Worm (Caenorhabditis elegans) whole organism, L3 larva: ENCODE results near the gene paa-1.

Experiments used
- R02D3.7 ChIP-seq: fragments of 150-350 bp; optimal IDR thresholded peaks from 2 replicates; lab custom pipeline; 2014; ENCODE audit warnings: missing biosample characterization, missing genetic modification characterization
- ZK546.5 ChIP-seq: sonication (generic microtip); optimal IDR thresholded peaks from 2 replicates; lab custom pipeline; 2017; ENCODE audit warnings: missing biosample characterization, missing genetic modification characterization
- aly-2 ChIP-seq: fragments of 150-350 bp; optimal IDR thresholded peaks from 2 replicates; lab custom pipeline; 2014; ENCODE audit warnings: missing biosample characterization, missing genetic modification characterization
- ama-1 ChIP-seq: fragments of 150-350 bp; optimal IDR thresholded peaks from 2 replicates; lab custom pipeline; 2018
- ceh-16 ChIP-seq: sonication (generic microtip); optimal IDR thresholded peaks from 2 replicates; lab custom pipeline; 2017; ENCODE audit warnings: missing biosample characterization, missing genetic modification characterization
- ceh-82 ChIP-seq: fragments of 150-350 bp; optimal IDR thresholded peaks from 2 replicates; lab custom pipeline; 2014; ENCODE audit warnings: missing biosample characterization, missing genetic modification characterization
- ceh-9 ChIP-seq: sonication (generic microtip); optimal IDR thresholded peaks from 2 replicates; lab custom pipeline; 2018; ENCODE audit warnings: missing biosample characterization, missing genetic modification characterization
- daf-12 ChIP-seq: fragments of 150-350 bp; optimal IDR thresholded peaks from 2 replicates; lab custom pipeline; 2014; ENCODE audit warnings: missing biosample characterization, missing genetic modification reagents, missing genetic modification characterization
- egl-27 ChIP-seq: sonication (generic microtip); optimal IDR thresholded peaks from 4 replicates; lab custom pipeline; 2017; ENCODE audit warnings: missing biosample characterization, missing genetic modification reagents, missing genetic modification characterization
- elt-1 ChIP-seq: fragments of 150-350 bp; optimal IDR thresholded peaks from 2 replicates; lab custom pipeline; 2014; ENCODE audit warnings: missing biosample characterization, missing genetic modification characterization
- elt-2 ChIP-seq: sonication (generic microtip); optimal IDR thresholded peaks from 2 replicates; lab custom pipeline; 2016; ENCODE audit warnings: missing genetic modification reagents, mild to moderate bottlenecking, missing genetic modification characterization, missing compliant biosample characterization
- fkh-10 ChIP-seq: sonication (generic microtip); optimal IDR thresholded peaks from 2 replicates; lab custom pipeline; 2017; ENCODE audit warnings: missing biosample characterization, missing genetic modification reagents, missing genetic modification characterization
- hmg-11 ChIP-seq: sonication (generic microtip); optimal IDR thresholded peaks from 2 replicates; lab custom pipeline; 2016; ENCODE audit warnings: missing genetic modification characterization, missing compliant biosample characterization
- lin-15B ChIP-seq: fragments of 150-350 bp; optimal IDR thresholded peaks from 2 replicates; lab custom pipeline; 2014; ENCODE audit warnings: missing biosample characterization, missing genetic modification characterization
- lin-39 ChIP-seq: fragments of 150-350 bp; optimal IDR thresholded peaks from 2 replicates; lab custom pipeline; 2018; ENCODE audit warnings: missing biosample characterization, missing genetic modification reagents, missing genetic modification characterization
- lsy-12 ChIP-seq: sonication (generic microtip); optimal IDR thresholded peaks from 2 replicates; lab custom pipeline; 2016; ENCODE audit warnings: mild to moderate bottlenecking, missing genetic modification characterization, missing compliant biosample characterization
- mml-1 ChIP-seq: fragments of 150-350 bp; sonication (generic microtip); optimal IDR thresholded peaks from 3 replicates; lab custom pipeline; 2014; ENCODE audit warnings: missing biosample characterization, missing genetic modification characterization
- nfya-1 ChIP-seq: sonication (generic microtip); optimal IDR thresholded peaks from 2 replicates; lab custom pipeline; 2017; ENCODE audit warnings: missing genetic modification characterization, mild to moderate bottlenecking, missing compliant biosample characterization, antibody characterized with exemption, moderate library complexity; ENCODE audit not compliant: insufficient read depth
- nhr-11 ChIP-seq: fragments of 150-350 bp; optimal IDR thresholded peaks from 2 replicates; lab custom pipeline; 2014; ENCODE audit warnings: missing biosample characterization, missing genetic modification characterization
- nhr-23 ChIP-seq: fragments of 150-350 bp; optimal IDR thresholded peaks from 2 replicates; lab custom pipeline; 2014; ENCODE audit warnings: missing biosample characterization, missing genetic modification reagents, missing genetic modification characterization
- nhr-25 ChIP-seq: sonication (generic microtip); optimal IDR thresholded peaks from 2 replicates; lab custom pipeline; 2017; ENCODE audit warnings: missing biosample characterization, missing genetic modification characterization
- nhr-43 ChIP-seq: sonication (generic microtip); optimal IDR thresholded peaks from 2 replicates; lab custom pipeline; 2016; ENCODE audit warnings: mild to moderate bottlenecking, missing genetic modification characterization, missing compliant biosample characterization; ENCODE audit not compliant: poor library complexity, severe bottlenecking
- nhr-67 ChIP-seq: fragments of 150-350 bp; optimal IDR thresholded peaks from 2 replicates; lab custom pipeline; 2014; ENCODE audit warnings: missing biosample characterization, missing genetic modification characterization
- nhr-76 ChIP-seq: fragments of 150-350 bp; sonication (generic microtip); optimal IDR thresholded peaks from 5 replicates; lab custom pipeline; 2014; ENCODE audit warnings: missing biosample characterization, missing genetic modification characterization
- nhr-77 ChIP-seq: fragments of 150-350 bp; optimal IDR thresholded peaks from 2 replicates; lab custom pipeline; 2014; ENCODE audit warnings: missing biosample characterization, missing genetic modification characterization
- pha-4 ChIP-seq: fragments of 150-350 bp; optimal IDR thresholded peaks from 2 replicates; lab custom pipeline; 2014; ENCODE audit warnings: missing biosample characterization, missing genetic modification reagents, missing genetic modification characterization
- sea-2 ChIP-seq: fragments of 150-350 bp; sonication (generic microtip); optimal IDR thresholded peaks from 4 replicates; lab custom pipeline; 2014; ENCODE audit warnings: missing biosample characterization, missing genetic modification reagents, missing genetic modification characterization
- skn-1 ChIP-seq: fragments of 150-350 bp; optimal IDR thresholded peaks from 2 replicates; lab custom pipeline; 2014; ENCODE audit warnings: missing biosample characterization, missing genetic modification characterization
- unc-39 ChIP-seq: sonication (generic microtip); optimal IDR thresholded peaks from 4 replicates; lab custom pipeline; 2017; ENCODE audit warnings: missing biosample characterization, missing genetic modification characterization
- unc-62 ChIP-seq: fragments of 150-350 bp; sonication (generic microtip); optimal IDR thresholded peaks from 4 replicates; lab custom pipeline; 2014; ENCODE audit warnings: missing biosample characterization, missing genetic modification reagents, missing genetic modification characterization

Gene paa-1

DNA sequence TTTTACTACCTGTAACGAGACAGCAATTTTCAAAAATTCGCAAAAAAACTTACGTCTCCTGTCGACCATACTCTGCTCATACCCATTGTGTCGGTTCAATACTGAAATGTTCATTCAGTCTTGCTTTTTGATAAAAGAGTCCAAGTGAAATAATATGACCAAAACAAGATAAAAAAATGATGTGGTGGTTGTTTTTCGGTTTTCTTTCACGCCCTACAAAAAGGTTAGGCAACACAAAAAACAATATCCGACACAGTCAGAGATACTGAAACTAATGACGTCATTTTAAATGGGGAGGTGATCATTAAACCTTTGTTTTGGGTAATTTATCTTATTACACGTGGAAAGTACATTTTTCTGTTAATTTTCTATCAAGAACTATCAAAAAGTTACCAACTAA is 44.6 kb downstream of the paa-1 start, which contains the start of gene R02F2.8:
R02F2.8 (minus strand) TSS at position 101 of the 400 bp plus-strand sequence.
- TF ChIP-seq nhr-76 (tag; lab: Kevin White, UChicago) (no peak), pha-4 (tag; lab: Kevin White, UChicago) (no peak), lin-39 (no peak), nhr-77 (tag; lab: Kevin White, UChicago) (no peak), nhr-25 (no peak), mml-1 (tag; lab: Kevin White, UChicago) (no peak), nhr-67 (tag; lab: Kevin White, UChicago) (no peak), skn-1 (tag; lab: Kevin White, UChicago) (no peak), unc-62 (GFP tag; lab: Kevin White, UChicago) (no peak)

- TF ChIP-seq lin-15B (peak; percentile 54), unc-39 (tag; lab: Kevin White, UChicago) (no peak), nhr-25 (peak; percentile 0), ceh-16 (tag; lab: Kevin White, UChicago) (no peak), elt-2 (tag; lab: Kevin White, UChicago) (no peak), hmg-11 (no peak), nfya-1 (tag; lab: Kevin White, UChicago) (no peak), fkh-10 (GFP tag; lab: Kevin White, UChicago) (no peak), ZK546.5 (tag; lab: Kevin White, UChicago) (no peak), ceh-9 (tag; lab: Kevin White, UChicago) (no peak), sea-2 (no peak), mml-1 (tag; lab: Kevin White, UChicago) (no peak), ama-1 (lab: Kevin White, UChicago) (no peak), egl-27 (tag; lab: Kevin White, UChicago) (no peak), R02D3.7 (tag; lab: Kevin White, UChicago) (peak; percentile 96), nhr-23 (tag; lab: Kevin White, UChicago) (peak; percentile 67), lsy-12 (no peak)
Measured at ce11 chrIII:5498973-5499372, 48.4 kb downstream of the paa-1 start, which contains the start of gene R02F2.9. Gene R02F2.9, plus strand, starts transcription at chrIII:5499190.

- TF ChIP-seq nhr-77 (tag; lab: Kevin White, UChicago) (no peak), daf-12 (tag; lab: Kevin White, UChicago) (no peak), sea-2 (no peak), fkh-10 (GFP tag; lab: Kevin White, UChicago) (no peak), aly-2 (tag; lab: Kevin White, UChicago) (no peak)
Measured at ce11 chrIII:5499942-5500341, 49.4 kb downstream of the paa-1 start.

DNA sequence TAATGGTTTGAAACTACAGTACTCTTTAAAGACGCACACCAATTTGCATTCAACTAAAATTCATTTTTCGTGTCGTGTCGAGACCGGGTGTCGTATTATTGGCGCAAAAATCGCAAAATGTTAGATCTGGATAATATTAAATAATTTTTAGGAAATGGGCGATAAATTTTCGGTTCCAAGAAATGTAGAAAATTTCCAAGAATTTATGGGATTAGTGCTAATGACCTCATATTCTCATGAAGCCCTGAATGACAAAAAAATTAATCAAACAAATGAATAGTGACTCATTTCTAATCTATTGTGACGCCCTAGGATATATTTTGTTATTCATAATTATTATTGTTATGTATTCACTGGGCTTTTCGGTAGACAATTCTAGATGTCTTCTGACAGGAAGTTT is 50.2 kb downstream of the paa-1 start:
- TF ChIP-seq aly-2 (tag; lab: Kevin White, UChicago) (no peak), sea-2 (no peak), nhr-43 (tag; lab: Kevin White, UChicago) (no peak), nhr-77 (tag; lab: Kevin White, UChicago) (no peak), ceh-82 (no peak), nhr-76 (tag; lab: Kevin White, UChicago) (no peak)

ce11 chrIII:5501358-5502287 is 51.1 kb downstream of the paa-1 start, which contains the start of gene R02F2.1:
Gene R02F2.1, plus strand, starts transcription at chrIII:5501885.
- peak; percentile 18 for TF ChIP-seq hmg-11
- TF ChIP-seq nhr-25 = peak; percentile 48
- peak; percentile 3 for TF ChIP-seq elt-1
- no peak for TF ChIP-seq lsy-12
- TF ChIP-seq nhr-11 (tag; lab: Kevin White, UChicago) = no peak
- TF ChIP-seq ama-1 (lab: Kevin White, UChicago) = peak; percentile 40
- TF ChIP-seq elt-2 (tag; lab: Kevin White, UChicago) = peak; percentile 20
- peak; percentile 70 for TF ChIP-seq pha-4 (tag; lab: Kevin White, UChicago)
